Worm (Caenorhabditis elegans) whole organism, L4/young adult: Measurements from ENCODE around the gene F32D8.12.

Experiments
- W03F9.2 ChIP-seq: fragments of 150-350 bp; optimal IDR thresholded peaks from 2 replicates; lab custom pipeline; 2014; ENCODE audit warnings: missing biosample characterization, missing genetic modification characterization
- dao-5 ChIP-seq: sonication (generic microtip); optimal IDR thresholded peaks from 2 replicates; lab custom pipeline; 2016; ENCODE audit warnings: missing genotype, missing genetic modification characterization, moderate library complexity, missing compliant biosample characterization
- him-1 ChIP-seq: sonication (generic microtip); optimal IDR thresholded peaks from 2 replicates; lab custom pipeline; 2016; ENCODE audit warnings: missing genotype, missing genetic modification reagents, missing genetic modification characterization, missing compliant biosample characterization

The F32D8.12 gene

DNA sequence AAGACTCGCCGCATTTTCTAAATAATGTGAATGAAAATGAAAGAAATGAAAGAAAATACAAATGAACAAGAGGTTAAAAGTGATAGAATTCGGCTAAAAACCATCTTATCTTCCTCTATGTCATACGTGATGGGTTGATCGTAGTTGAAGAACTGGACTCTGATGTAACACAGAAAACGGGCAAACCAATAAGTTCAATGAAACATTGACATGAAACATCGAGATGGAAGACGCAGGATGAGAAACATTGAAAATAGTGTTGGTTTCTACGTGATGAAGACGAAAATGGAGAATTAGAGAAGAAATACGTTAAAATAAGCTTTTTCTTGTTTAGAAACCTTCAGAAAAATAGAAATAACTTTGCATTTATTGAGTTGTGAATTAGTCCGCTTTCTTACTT lies at the start of gene F32D8.12:
Gene F32D8.12, minus strand, starts transcription at position 48 of the 400 bp plus-strand sequence.
- no peak for TF ChIP-seq W03F9.2
- TF ChIP-seq dao-5 (tag; lab: Kevin White, UChicago) = no peak
- TF ChIP-seq him-1 = no peak

DNA sequence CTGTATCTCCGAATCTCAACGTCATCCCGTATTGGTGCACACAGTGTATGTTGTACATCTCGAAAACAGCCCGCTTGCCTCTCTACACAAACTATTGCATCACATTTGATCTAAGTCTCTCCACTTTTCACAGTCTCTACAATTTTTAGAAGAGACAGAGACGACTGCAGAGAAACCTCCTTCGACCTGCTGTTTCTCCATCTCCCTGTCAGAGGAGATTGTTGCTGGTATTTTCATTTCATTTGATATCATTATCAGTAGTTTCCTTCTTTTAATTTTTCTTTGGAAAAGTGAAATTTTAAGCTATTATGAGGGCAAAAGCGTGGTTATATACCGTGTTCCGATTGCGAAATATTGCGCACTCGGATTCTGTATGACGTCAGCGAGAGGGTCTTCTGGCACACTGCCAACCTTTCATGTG lies 49.8 kb upstream of the F32D8.12 start:
- TF ChIP-seq dao-5 (tag; lab: Kevin White, UChicago) (no peak), W03F9.2 (peak; percentile 19)

DNA sequence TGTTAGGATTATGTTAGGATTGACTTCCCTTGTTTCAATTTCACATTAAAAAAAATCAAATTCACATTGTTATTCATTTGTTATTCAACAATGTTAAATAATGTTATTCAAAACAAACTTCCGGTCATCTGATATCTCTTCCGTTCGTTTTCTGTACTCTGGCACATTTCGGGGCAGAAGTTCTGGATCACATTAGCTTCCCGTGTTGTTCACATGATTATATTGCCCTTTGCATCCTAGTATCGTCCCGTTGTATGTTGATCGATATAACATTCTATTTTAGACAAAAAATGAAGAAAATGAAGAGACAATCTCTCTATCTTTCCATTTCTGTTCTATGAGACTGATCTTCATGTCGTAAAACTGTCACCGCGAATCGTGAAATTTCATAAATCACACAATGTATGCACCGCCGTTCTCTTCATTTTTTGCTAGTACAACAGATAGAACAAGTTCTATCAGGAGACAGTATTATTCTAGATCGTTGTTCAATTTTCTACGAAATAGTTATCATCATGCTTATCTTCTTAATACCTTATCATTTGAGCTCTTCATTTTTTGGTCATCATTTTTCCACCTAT lies 49.3 kb upstream of the F32D8.12 start:
- TF ChIP-seq dao-5 (tag; lab: Kevin White, UChicago) = no peak
- TF ChIP-seq him-1 = no peak
- TF ChIP-seq W03F9.2 = no peak

DNA sequence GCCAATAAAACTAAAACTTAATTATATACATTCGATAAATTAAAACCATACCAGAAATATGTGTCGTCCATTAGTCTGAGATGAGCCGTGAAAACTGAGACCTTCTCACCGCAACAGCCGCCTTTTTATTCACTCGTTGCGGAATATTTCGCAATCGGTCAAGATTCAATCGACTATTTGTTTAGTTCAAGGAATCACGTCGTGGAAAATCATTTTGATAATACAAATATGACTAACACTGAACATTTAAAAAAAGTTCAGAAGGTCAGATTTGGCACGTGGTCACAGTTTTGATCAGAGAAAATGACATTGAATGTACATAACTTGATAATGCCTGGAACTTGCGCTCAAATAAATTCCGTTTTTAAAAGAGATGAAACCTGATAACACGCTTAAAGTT lies 47.9 kb upstream of the F32D8.12 start, which contains the start of gene F17C11.11:
Gene F17C11.11, minus strand, starts transcription at position 79 of the 400 bp plus-strand sequence.
- no peak for TF ChIP-seq W03F9.2
- TF ChIP-seq him-1 = no peak
- TF ChIP-seq dao-5 (tag; lab: Kevin White, UChicago) = no peak

DNA sequence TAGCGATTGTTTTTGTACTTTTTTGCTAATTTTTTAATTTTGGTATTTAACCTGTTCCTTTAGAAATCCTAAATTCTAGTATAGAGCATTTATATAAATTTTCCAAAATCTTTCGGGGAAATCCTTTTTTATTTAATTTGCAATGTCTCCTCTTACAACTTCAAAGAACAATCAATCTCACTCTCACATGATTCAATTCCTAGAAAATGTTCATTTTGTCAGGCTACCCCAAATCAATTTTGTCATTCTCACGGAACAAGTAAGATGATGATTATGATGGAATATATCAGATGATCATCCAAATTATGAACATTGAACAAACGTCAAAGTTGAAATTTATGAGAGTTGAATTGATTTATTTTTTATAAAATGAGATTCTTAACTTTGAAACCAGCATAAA lies 46.5 kb upstream of the F32D8.12 start:
- TF ChIP-seq dao-5 (tag; lab: Kevin White, UChicago) (no peak), him-1 (no peak), W03F9.2 (peak; percentile 10)

DNA sequence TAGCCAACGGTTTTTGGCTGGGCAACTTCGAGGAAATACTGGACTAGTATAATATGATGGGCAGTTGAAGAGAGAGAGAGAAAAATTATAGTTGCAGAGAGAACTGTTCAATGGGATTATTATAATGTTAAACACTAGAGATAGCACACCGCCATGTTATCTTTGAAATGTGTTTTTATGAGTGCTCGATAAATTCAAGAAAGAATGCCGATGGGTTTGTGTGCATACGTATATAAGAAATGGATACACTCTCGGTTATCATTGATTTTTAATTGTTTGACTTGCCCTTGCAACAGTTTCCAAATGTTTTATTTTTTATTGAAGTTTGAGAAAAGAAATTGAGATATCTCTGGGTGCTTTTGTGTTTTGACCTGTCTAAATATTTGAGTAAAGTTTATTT lies 45.9 kb upstream of the F32D8.12 start, which contains the start of gene F17C11.12:
Gene F17C11.12, minus strand, starts transcription at position 240 of the 400 bp plus-strand sequence.
- TF ChIP-seq dao-5 (tag; lab: Kevin White, UChicago) = no peak
- TF ChIP-seq him-1 = no peak
- TF ChIP-seq W03F9.2 = no peak

DNA sequence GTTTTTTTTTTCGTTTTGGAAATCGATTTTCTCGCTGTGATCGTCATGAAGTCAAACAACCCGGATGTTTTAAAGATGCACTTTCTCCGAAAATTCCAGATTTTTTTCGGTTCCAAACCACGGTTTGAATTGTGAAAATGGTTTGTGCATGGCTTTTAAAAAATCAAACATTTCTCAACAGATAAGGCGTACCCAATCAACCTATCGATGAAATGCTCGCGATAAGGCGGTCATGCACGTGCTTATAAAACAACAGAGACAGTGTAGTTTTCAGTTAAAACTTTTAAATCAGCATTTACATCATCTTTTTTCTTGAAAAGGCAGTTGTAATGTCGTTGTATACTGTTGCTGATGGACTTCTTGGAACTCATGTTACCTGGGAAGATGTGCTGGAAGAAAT lies 41.6 kb upstream of the F32D8.12 start, which contains the start of gene F58B4.5:
Gene F58B4.5, plus strand, starts transcription at position 283 of the 400 bp plus-strand sequence.
- TF ChIP-seq W03F9.2 (peak; percentile 21), dao-5 (tag; lab: Kevin White, UChicago) (no peak), him-1 (no peak)

DNA sequence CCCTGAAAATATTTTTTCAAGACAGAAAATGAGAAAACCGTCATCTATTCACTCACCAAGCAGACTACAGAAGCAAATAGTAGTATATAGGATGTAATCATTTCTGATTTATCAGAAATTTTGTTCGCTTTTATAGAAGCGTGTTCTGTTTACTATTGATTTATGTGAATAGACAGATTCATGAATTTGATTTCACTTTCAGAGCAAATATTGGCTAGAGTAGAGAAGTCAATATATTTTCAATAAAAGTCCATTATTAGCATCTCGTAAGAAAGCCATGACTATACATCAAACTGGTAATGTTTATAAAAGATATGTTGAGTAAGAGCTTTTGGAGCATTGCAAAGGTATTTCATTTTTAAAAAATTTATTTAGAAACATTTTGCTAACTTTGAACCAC lies 40.4 kb upstream of the F32D8.12 start, which contains the start of gene scvp-1:
Gene scvp-1, minus strand, starts transcription at position 101 of the 400 bp plus-strand sequence.
- TF ChIP-seq W03F9.2 (no peak), him-1 (no peak), dao-5 (tag; lab: Kevin White, UChicago) (no peak)

DNA sequence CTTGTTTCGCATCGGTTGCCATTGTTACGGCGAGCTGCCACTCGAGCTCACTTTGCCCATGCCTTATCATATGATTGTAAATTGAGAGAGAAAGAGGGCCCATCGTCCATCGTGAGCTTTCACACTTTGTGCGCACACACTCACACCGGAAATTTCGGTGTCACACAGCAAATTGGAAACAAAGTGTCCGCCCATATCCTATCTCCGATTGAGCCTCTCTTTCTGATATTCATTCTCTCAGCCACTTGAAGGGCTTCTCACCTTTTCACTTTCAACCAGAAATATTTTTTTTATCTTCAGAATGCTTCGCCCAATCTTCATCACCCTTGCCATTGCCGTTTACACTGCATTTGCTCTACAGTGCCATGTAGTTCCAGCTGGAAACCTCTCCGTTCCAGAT lies 38.7 kb upstream of the F32D8.12 start, which contains the start of gene F58B4.3:
Gene F58B4.3, plus strand, starts transcription at position 301 of the 400 bp plus-strand sequence.
- no peak for TF ChIP-seq W03F9.2
- TF ChIP-seq him-1 = no peak
- no peak for TF ChIP-seq dao-5 (tag; lab: Kevin White, UChicago)

DNA sequence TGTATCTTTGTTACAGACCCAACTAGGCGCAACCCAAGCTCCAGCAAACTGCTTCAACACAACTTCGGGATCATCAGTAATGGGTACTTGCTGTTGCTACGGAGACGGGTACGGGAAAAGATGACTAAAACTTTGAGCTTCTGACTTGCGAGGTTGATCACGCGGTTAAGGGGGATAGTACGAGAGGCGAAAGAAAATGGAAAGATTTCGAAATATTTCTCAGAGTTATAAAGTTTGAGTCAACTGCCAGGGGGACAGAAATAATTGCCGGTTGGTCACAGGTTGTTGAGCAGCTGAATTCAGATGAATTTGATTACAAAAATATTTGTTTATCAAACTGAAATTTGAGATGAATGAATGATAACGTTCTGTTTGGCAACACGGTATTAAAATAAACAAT lies 34.8 kb upstream of the F32D8.12 start:
- TF ChIP-seq W03F9.2 = no peak
- no peak for TF ChIP-seq dao-5 (tag; lab: Kevin White, UChicago)
- TF ChIP-seq him-1 = no peak

DNA sequence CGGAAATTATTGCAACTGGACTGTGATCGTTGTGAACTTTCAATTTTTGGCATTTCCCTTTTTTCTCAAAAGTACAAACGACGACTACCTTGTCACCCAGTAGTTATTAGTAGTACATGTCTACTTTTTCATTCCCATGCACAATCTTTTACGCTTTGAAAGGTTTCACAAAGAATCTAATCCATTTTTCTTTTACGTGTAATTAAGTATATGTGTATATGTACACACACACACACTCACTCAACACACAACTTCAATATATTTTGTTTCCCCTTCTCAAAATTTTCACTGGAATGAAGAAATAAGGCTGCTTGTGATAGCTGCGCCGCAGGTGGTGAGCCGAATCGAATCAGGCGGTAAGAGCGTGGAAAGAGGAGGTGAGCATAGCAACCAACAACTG lies 33.9 kb upstream of the F32D8.12 start, which contains the start of gene F58B4.6:
Gene F58B4.6, plus strand, starts transcription at position 301 of the 400 bp plus-strand sequence.
- no peak for TF ChIP-seq him-1
- TF ChIP-seq dao-5 (tag; lab: Kevin White, UChicago) = no peak
- no peak for TF ChIP-seq W03F9.2

DNA sequence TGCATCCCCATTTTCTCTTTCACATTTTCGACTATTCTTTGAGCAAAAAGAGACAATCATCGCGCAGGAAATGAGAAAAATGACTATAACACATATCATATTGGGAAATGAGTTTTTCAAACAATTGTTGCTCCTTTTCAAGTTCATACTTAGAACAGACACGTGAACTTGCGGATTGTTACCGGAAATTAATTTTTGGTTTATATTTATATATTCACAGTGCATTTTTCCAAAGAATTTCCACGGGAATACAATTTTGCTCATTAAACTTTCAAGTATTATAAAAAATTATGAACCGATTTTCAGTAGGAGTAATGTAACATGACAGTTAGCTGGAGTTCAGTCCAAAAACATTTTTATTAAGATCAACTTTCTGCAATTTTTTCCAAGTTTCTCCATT lies 32.4 kb upstream of the F32D8.12 start, which contains the start of gene F58B4.7:
Gene F58B4.7, minus strand, starts transcription at position 101 of the 400 bp plus-strand sequence.
- no peak for TF ChIP-seq W03F9.2
- no peak for TF ChIP-seq him-1
- TF ChIP-seq dao-5 (tag; lab: Kevin White, UChicago) = no peak

DNA sequence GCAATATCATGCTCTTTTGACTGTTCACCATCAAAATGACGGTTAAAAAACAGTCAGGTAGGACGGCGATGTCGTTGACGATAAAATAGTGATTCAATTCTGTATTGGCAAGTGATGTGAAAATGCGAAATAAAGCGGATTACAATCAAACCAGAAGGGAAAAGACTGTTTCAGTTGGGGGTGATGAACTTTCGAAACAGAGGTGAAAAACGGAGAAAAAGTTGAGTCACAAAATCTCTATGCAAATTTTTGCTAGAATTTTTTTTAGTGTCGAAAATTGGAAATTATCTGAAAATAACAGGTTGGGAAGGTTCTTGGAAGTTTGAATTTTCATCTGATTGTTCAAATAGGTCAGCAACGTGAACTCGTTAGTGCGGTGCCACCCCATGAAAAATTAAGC lies 30.9 kb upstream of the F32D8.12 start, which contains the start of gene nas-31:
Gene nas-31, minus strand, starts transcription at position 101 of the 400 bp plus-strand sequence.
- TF ChIP-seq dao-5 (tag; lab: Kevin White, UChicago) (no peak), W03F9.2 (no peak), him-1 (no peak)

DNA sequence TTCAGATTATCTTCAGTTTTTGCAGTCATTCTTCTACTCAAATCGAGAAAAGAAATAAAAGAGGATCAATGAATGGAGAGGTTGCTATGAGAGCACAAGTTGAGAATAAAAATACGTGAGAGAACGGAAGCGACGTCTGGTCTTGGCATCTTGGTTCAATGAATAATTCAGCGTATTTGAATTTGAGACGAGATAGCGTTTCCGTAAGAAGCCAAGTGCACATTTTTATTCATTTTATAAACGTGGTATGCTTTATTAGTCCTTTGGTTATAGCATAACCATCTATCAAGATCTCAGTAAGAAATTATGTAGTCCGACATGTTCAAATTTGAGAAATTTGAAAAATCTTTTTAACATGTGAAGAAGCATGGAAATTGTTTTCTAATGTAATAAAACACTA lies 27.5 kb upstream of the F32D8.12 start, which contains the start of gene F58B4.2:
Gene F58B4.2, minus strand, starts transcription at position 101 of the 400 bp plus-strand sequence.
- no peak for TF ChIP-seq dao-5 (tag; lab: Kevin White, UChicago)
- TF ChIP-seq W03F9.2 = no peak
- TF ChIP-seq him-1 = no peak

DNA sequence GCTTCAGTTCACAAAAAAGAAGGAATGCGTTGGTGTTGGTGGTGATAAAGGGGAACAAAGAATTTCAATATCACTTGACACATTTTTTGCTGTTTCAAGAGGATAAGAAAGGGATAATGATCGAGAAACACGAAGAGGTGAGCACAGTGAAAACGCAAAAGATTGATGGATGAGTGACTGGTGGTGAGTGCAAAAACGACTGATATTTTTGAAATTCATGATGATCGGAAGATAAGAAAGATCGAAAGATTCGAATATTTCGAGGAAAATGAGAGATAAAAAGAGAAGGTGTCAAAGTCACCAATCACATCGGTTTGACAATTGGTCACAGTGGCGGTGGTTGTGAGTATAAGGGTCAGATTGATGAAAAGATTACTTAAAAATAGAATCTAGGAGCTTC lies 25.1 kb upstream of the F32D8.12 start:
- TF ChIP-seq him-1 (no peak), dao-5 (tag; lab: Kevin White, UChicago) (no peak), W03F9.2 (no peak)
